Fruit fly (Drosophila melanogaster) S2 (cell line): ENCODE measurements around the gene CG42535.

ENCODE experiments used
- CG8478 ChIP-seq: fragments of >200 bp; optimal IDR thresholded peaks from 2 replicates; lab custom pipeline; 2018
- CTCF ChIP-seq, 2 experiments: fragments of >200 bp; optimal IDR thresholded peaks; 2 replicates each; lab custom pipeline; 2018

Gene CG42535

DNA sequence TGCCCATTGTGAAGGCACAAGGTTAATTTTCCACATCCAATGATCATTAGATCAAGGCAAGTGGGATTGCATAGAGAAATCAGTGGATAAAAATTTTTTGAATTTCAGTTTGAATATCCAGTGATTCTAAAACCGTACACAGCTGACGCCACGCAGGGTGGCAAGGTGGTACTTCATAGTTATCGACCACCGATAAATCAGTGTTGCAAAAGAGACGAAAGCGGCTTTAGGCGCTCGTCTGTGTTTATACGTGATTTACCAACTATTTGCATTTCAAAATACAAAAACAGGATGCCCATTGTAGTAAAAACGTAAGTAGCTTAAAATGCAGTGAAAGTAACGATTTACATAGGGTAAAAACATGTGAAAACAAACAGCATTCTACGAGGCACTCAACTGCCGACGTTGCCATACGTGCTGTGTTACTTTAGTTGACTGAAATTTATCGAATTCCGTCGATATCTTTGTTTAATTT is at the start of gene CG42535, which contains the start of the genes CG34001 and hay:
Gene CG42535, minus strand, starts transcription at position 51 of the 475 bp plus-strand sequence.
Gene CG34001, plus strand, starts transcription at position 195 of the 475 bp plus-strand sequence.
Gene hay, plus strand, starts transcription at position 195 of the 475 bp plus-strand sequence.
- TF ChIP-seq CTCF (optimal IDR thresholded peaks at IDR 0.05; lab: Kevin White, UChicago) (peak; percentile 24 to 36), CG8478 (lab: Kevin White, UChicago) (no peak)

DNA sequence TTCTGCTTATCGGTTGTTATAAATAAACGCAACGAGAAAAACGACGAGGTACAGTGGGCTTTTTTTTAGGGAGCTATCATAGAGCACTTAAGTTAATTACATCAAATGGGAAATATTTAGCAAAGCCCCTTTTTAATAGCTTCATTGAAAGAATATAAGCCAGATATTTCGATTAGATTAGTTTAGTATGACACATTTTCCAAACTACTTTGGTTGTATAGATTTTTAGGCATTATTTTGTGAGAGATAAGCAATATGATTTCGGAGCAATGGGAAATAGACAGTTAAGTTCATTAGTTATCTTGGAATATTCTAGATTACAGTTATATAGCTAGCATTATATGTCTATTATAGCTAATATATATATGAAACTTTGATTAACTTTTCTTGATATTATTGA is 49.4 kb upstream of the CG42535 start:
- no peak for TF ChIP-seq CG8478 (lab: Kevin White, UChicago)
- no peak for TF ChIP-seq CTCF (optimal IDR thresholded peaks at IDR 0.05; lab: Kevin White, UChicago)

DNA sequence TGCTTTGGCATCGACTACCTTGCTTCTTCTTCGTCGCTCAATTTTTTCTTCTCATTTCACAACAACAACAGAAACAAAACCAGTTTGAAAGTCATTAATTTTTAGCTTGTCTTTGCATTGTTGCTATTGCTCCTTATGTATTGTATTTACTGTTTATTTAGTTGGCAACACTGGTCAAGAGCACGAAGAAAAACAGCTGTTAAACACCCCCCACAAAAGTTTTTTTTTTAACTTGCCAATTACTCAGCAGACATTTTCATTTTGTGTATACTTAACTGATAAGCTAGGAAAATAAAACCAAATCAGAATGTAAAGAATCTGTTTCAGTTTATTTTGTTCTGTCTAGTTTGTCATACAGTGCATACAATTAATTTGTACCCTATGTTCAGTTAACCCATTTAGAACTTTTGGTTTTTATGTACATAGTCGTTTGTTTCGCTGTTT is 49.0 kb upstream of the CG42535 start:
- TF ChIP-seq CG8478 (lab: Kevin White, UChicago) = no peak
- no peak for TF ChIP-seq CTCF (optimal IDR thresholded peaks at IDR 0.05; lab: Kevin White, UChicago)

DNA sequence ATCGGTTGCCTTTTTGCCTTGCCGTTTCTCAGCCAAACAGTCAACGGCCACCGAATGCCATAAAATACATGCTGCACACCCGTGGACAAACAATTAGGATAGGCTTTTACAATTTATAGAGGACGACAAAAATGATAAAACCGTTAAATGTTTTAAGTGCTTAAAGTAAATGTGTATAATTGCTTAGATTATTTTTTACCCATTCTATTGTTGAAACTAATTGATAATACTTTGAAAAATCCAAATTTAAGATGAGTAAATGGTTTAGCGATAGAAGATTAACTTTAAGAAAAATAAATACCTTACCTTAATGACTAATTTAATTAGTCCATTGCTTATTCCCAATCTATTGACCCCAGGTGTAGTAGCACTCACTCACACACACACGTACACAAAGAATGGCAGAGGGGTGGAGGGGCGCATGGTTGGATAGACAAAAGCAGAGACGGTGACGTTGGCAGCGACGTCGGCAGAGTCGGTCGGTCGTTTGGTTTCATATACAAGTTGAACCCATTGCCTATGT is 47.9 kb upstream of the CG42535 start:
- no peak for TF ChIP-seq CG8478 (lab: Kevin White, UChicago)
- TF ChIP-seq CTCF (optimal IDR thresholded peaks at IDR 0.05; lab: Kevin White, UChicago) = no peak

DNA sequence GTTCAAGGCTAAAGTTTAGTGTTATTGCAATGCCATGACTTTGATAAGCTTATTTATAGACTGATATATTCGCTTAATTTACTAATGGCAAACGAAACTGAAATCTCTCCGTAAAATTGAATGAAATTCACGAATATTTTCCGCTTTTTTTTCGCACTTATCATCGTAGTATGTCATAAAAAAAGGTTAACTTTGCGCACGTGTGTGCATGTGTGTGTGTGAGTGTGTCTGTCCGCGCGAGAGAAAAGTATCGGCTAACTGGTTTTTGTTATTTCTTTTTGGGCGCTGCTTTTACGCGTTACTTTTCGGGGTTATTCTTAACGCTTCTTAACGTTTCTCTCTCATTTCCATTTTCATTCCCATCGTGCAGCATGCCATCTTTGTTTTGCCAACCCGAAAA is 47.1 kb upstream of the CG42535 start:
- no peak for TF ChIP-seq CTCF (optimal IDR thresholded peaks at IDR 0.05; lab: Kevin White, UChicago)
- TF ChIP-seq CG8478 (lab: Kevin White, UChicago) = no peak

DNA sequence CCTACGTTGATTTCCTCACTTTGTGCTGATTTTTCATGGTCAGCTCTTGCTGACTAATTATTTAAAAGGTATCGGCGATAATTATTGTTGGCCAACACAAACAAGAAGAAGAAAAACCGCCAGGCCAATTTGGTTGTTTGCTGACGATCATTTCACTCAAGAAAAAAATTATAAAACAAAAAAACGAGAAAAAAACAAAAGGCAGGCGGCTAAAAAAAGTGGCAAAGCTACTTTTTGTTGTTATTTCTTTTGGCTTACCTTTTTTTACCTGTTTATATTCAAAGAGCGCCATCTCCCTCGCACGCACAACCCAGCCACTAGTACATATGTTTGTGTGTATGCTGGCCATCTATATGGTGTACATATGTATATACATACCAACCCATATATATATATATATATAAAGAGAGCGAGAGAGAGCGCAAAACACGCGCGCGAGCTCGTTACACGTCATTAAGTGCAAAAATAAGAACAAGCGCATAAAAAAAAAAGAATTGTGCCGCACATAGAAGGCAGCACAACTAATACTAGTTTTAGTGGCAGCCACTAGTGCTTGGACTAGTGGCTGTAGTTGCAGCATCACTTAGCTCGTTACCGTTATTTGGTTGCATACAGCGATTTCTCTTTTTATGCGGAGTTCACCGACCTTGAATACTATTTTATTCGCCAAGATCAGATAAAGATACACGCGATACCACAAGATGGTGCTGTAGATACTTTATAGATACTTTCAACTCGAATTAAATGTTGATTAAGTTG is 45.1 kb upstream of the CG42535 start:
- no peak for TF ChIP-seq CG8478 (lab: Kevin White, UChicago)
- TF ChIP-seq CTCF (optimal IDR thresholded peaks at IDR 0.05; lab: Kevin White, UChicago) = no peak

DNA sequence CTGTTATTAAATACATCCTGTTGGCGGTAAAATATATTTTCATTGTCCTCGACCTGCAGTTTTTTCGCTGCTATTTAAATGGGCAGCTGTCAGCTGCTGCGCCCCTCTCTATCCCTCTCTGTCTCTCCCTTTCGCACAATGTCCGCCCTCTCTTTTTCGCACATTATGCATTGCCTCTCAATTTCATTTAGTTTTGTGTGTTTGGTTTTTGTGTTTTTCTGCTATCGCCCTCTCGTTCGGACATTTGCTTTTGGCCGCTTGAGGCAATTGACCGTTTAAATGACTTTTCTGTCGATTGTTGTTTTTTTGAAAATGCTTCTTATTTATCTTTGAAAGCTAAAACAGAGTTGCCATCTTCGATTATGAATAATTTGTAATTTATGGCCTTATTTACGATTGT is 44.2 kb upstream of the CG42535 start:
- TF ChIP-seq CG8478 (lab: Kevin White, UChicago) (no peak), CTCF (optimal IDR thresholded peaks at IDR 0.05; lab: Kevin White, UChicago) (no peak)

DNA sequence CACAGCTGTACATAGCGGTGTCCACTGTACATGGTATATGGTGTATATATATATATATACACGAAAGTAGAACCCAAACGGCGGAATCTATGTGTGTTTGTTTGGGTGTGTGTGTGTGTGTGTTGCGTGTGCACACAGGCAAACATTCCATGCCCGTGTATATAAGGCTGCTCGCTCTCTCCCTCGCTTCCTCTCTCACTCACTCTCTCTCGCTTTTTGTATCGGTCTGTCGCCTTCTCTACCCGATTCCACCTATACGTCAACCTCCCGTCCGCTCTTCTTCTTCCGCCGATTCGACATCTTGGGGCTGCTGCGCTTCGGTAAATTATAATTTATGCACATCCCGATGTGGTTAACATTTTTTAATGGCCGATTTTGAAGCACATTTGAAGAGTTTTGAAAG is 43.4 kb upstream of the CG42535 start:
- TF ChIP-seq CTCF (optimal IDR thresholded peaks at IDR 0.05; lab: Kevin White, UChicago) (no peak), CG8478 (lab: Kevin White, UChicago) (no peak)

DNA sequence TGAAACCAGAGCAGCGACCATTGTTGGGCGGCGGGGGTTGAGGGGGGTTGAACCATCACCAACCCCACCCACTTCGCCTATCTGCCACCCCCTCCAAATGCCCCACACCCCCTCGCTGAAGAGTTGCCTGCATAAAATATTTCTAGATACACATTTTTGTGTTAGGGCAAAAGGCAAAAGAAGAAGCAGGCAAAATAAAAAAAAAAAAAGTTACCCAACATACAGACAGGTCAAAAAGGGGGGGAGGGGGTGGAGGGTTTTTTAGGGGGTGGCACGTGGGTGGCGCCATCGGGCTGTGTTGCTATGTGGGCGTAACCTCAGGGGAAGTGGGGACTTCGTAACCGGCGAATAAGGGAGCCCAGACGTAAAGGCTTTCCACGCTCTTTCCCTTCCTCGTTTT is 41.8 kb upstream of the CG42535 start:
- TF ChIP-seq CG8478 (lab: Kevin White, UChicago) (no peak), CTCF (optimal IDR thresholded peaks at IDR 0.05; lab: Kevin White, UChicago) (no peak)

DNA sequence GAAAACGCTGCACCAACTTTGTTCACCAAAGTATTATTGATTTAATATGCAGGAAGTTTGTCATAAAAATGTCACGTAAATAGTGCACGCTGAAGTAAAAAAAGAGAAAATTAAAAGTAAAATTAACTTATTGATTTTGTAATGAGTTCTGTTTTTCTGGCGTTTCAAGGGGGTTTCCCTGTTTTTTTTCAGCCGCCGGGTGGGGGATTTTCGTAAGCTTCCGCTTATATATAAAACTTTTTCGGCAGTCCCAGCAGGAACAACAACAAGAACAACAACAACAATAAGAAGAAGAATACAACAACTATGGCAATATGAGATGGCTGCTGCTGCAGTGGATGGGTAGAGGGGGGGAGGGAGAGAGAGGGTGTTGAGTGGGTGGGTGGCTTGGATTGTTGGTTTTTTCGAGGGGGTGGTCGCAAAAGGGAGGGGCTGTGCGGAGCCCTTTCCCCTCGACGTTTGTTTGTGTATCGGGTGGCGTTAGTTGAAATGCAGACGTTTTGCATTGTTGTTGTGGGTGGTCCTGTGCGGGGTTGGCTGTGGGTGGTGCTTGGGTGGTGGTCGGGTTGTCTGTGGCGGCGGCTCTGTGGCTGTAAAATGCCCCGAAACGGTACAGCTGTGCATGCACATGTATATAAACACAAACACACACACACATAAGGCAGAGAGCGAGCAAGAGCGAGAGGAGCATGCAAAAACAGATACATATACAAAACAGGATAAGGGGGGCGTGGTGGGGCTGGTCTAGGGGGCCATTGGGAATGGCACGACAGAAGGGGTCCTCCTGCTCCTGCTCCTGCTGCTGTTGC is 39.1 kb upstream of the CG42535 start:
- TF ChIP-seq CG8478 (lab: Kevin White, UChicago) (no peak), CTCF (optimal IDR thresholded peaks at IDR 0.05; lab: Kevin White, UChicago) (no peak)

DNA sequence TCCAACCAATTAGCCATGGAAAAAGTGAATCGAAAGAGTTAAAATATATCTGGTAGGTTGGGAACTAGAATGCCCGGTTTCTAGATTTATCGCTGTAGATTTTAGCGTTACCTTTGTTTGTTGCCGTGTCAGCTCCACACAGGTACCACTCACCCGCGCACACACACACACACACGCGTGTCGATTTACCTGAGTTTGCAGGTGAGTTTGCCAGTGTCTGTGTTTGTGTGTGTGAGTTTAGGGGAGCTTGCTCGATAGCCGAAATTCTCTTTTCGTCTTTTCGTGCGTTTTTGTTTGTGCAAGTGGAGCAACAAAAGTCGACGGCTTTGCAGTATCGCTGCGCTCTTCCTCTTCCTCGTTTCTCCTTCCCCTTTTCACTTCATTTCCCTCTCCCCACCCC is 36.6 kb upstream of the CG42535 start:
- TF ChIP-seq CG8478 (lab: Kevin White, UChicago) (no peak), CTCF (optimal IDR thresholded peaks at IDR 0.05; lab: Kevin White, UChicago) (no peak)

DNA sequence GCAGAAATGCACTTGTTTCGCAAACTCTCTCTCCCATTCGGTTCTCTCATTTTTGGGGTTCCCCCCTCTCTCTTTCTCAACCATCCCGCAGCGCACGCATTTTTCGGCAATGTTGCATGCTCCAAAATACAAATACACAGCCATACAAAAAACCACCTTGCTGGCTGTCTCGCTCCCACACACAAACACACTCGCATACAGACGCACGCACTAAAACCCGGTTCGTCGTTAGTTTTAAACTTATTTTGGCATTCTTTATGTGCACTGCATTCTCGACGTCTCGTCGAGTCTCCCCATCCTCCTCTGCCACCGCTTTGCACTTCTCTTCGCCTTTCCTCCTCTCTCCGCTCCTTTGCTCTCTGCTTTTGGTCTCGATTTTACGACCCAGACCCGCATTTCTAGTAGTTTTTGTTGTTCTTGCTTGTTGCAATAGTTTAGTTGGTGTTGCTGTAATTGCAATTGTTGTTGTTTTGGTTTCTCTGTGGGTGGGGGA is 35.8 kb upstream of the CG42535 start:
- TF ChIP-seq CG8478 (lab: Kevin White, UChicago) (no peak), CTCF (optimal IDR thresholded peaks at IDR 0.05; lab: Kevin White, UChicago) (no peak)

DNA sequence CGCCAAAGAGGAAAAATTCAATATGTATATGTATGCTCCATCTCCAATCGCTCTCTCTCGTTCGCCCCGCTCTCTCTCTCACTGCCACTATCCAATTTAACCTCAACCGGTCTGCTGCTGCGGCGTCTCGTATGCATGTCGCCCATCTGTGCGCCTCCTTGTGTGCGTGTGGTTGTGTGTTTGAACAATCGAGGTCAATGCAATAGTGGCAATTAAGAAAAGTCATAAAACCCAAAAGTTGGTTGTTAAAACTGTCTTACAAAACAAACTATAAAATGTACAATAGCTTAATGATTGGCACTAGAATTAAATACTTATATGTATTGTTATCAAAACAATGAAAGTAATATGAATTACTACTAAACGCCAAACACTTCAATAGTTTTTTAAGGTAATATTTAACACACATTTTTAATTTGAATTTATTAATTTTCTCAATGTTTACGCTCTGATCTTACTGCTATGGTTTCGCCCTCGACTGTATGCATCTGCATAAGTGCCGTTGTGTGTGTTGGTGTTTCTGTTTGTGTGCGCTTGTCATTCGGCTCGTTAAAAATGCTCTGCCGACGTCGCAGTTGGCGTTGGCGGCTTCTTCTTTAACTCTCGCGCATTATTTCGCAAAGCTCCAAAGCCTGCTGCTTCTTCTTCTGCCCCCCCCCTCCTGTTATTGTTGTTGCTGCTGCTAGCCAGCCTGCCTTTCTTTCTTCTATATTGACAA is 34.9 kb upstream of the CG42535 start:
- TF ChIP-seq CTCF (optimal IDR thresholded peaks at IDR 0.05; lab: Kevin White, UChicago) (no peak), CG8478 (lab: Kevin White, UChicago) (no peak)

DNA sequence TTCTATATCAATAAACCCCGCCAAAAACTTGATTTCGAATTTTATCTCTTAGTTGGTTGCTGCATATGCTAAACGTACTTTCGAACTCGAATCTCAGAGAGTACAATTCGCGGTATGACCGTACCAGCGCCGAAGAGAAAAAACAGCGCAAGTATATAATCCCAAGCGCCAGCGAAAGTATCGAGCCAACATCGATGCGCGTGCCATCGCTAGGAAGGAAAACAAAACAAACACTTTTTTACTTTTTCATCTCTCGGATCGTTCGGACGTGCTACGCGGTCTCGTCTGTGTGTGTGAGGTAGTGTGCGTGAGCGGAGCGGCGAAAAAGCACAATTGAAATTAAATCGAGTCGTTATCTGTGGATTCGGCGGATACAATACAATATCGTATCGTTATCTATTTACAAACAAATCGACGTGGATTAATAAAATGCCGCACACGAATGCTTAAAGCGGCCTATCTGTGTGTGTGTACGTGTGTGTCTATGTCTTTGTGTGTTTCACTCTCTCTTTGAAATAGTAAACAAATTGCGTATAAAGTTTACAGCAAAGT is 33.9 kb upstream of the CG42535 start, which contains the start of gene simj:
Gene simj, plus strand, starts transcription at position 229 of the 552 bp plus-strand sequence.
- TF ChIP-seq CG8478 (lab: Kevin White, UChicago) = no peak
- peak; percentile 53 to 57 for TF ChIP-seq CTCF (optimal IDR thresholded peaks at IDR 0.05; lab: Kevin White, UChicago)
